Worm (Caenorhabditis elegans): ENCODE data around the gene F59A1.13.

ce11 chrV:17695802-17696201, 5.0 kb upstream of the F59A1.13 start, which contains the start of gene Y26G10.1:
- TF ChIP-seq egl-27 (tag; optimal IDR thresholded peaks at IDR 0.05) (no peak), mdl-1 (tag; optimal IDR thresholded peaks at IDR 0.05) (no peak), tbx-2 (tag; optimal IDR thresholded peaks at IDR 0.05) (no peak), pha-4 (tag; optimal IDR thresholded peaks at IDR 0.05) (no peak), elt-2 (tag; optimal IDR thresholded peaks at IDR 0.05) (no peak), lin-39 (tag; optimal IDR thresholded peaks at IDR 0.05) (no peak), nhr-28 (tag; optimal IDR thresholded peaks at IDR 0.05) (no peak), ceh-82 (tag; optimal IDR thresholded peaks at IDR 0.05) (no peak), nhr-25 (tag; optimal IDR thresholded peaks at IDR 0.05) (no peak)

Measured in whole organism, L3 larva.